3 fruit fly cellular contexts compared by ENCODE assay signal in genomic region chr3L:7834902-7835781, dm6.
TF ChIP-seq lines count a peak whose summit lies in the region.

No protein-coding gene starts in this region.

TF ChIP-seq in whole organism, adult, 20 proteins besides CTCF, POLR2A, EP300 and RAD21 (continued from another document):
- peak; percentile 49 for TF ChIP-seq Crg-1 (GFP tag; optimal IDR thresholded peaks at IDR 0.05; lab: Kevin White, UChicago)
- peak; percentile 45 for TF ChIP-seq CG11617 (GFP tag; optimal IDR thresholded peaks at IDR 0.05; lab: Kevin White, UChicago)

TF ChIP-seq in whole organism, embryonic, 481 proteins besides CTCF, POLR2A, EP300 and RAD21 (continued from another document):
- no peak for TF ChIP-seq Trl (optimal IDR thresholded peaks at IDR 0.05; lab: Kevin White, UChicago)
- no peak for TF ChIP-seq Trl (GFP tag; optimal IDR thresholded peaks at IDR 0.05; lab: Kevin White, UChicago)
- no peak for TF ChIP-seq chn (GFP tag; optimal IDR thresholded peaks at IDR 0.05; lab: Kevin White, UChicago)
- TF ChIP-seq sna (GFP tag; IDR thresholded peaks at IDR 0.05; lab: Robert Waterston, UW; ENCODE audit: partially characterized antibody), result no peak
- no peak for TF ChIP-seq insv (GFP tag; optimal IDR thresholded peaks at IDR 0.05; lab: Kevin White, UChicago)
- peak; percentile 92 for TF ChIP-seq Adf1 (GFP tag; IDR thresholded peaks at IDR 0.05; lab: Robert Waterston, UW)
- no peak for TF ChIP-seq CG31388 (GFP tag; optimal IDR thresholded peaks at IDR 0.05; lab: Kevin White, UChicago)
- TF ChIP-seq Taf1 (GFP tag; IDR thresholded peaks at IDR 0.05; lab: Robert Waterston, UW), result no peak
- TF ChIP-seq cg (GFP tag; optimal IDR thresholded peaks at IDR 0.05; lab: Kevin White, UChicago), result peak; percentile 83
- no peak for TF ChIP-seq gcm (GFP tag; optimal IDR thresholded peaks at IDR 0.05; lab: Kevin White, UChicago)
- TF ChIP-seq CG16779 (GFP tag; IDR thresholded peaks at IDR 0.05; lab: Robert Waterston, UW), result no peak
- TF ChIP-seq Lhr (GFP tag; optimal IDR thresholded peaks at IDR 0.05; lab: Kevin White, UChicago), result no peak
- no peak for TF ChIP-seq peb (GFP tag; IDR thresholded peaks at IDR 0.05; lab: Robert Waterston, UW)
- no peak for TF ChIP-seq CG10209 (GFP tag; optimal IDR thresholded peaks at IDR 0.05; lab: Kevin White, UChicago)
- TF ChIP-seq Abd-B (GFP tag; optimal IDR thresholded peaks at IDR 0.05; lab: Kevin White, UChicago), result no peak
- no peak for TF ChIP-seq abd-A (tag; optimal IDR thresholded peaks at IDR 0.05; lab: Kevin White, UChicago)
- TF ChIP-seq CG3281 (GFP tag; optimal IDR thresholded peaks at IDR 0.05; lab: Kevin White, UChicago), result no peak
- TF ChIP-seq chinmo (GFP tag; IDR thresholded peaks at IDR 0.05; lab: Robert Waterston, UW; ENCODE audit: partially characterized antibody), result peak; percentile 78; the same call in 3 of the 4 replicates
- TF ChIP-seq CG14441 (GFP tag; IDR thresholded peaks at IDR 0.05; lab: Robert Waterston, UW), result peak; percentile 15; the same call in 1 of the 2 replicates
- TF ChIP-seq Eip74EF (GFP tag; optimal IDR thresholded peaks at IDR 0.05; lab: Kevin White, UChicago), result no peak
- TF ChIP-seq Atf6 (GFP tag; IDR thresholded peaks at IDR 0.05; lab: Robert Waterston, UW), result peak; percentile 20; the same call in 1 of the 2 replicates
- peak; percentile 53; the same call in 1 of the 3 replicates for TF ChIP-seq CG34422 (GFP tag; IDR thresholded peaks at IDR 0.05; lab: Robert Waterston, UW)
- no peak for TF ChIP-seq Stat92E (GFP tag; optimal IDR thresholded peaks at IDR 0.05; lab: Kevin White, UChicago)
- TF ChIP-seq Deaf1 (tag; optimal IDR thresholded peaks at IDR 0.05; lab: Kevin White, UChicago), result peak; percentile 82
- TF ChIP-seq onecut (GFP tag; IDR thresholded peaks at IDR 0.05; lab: Robert Waterston, UW), result no peak
- no peak for TF ChIP-seq gsb (GFP tag; IDR thresholded peaks at IDR 0.05; lab: Robert Waterston, UW)
- TF ChIP-seq fd3F (GFP tag; optimal IDR thresholded peaks at IDR 0.05; lab: Kevin White, UChicago), result no peak
- TF ChIP-seq CG7987 (GFP tag; optimal IDR thresholded peaks at IDR 0.05; lab: Kevin White, UChicago), result peak; percentile 21
- TF ChIP-seq CG10274 (GFP tag; optimal IDR thresholded peaks at IDR 0.05; lab: Kevin White, UChicago), result no peak
- TF ChIP-seq Tbp (GFP tag; optimal IDR thresholded peaks at IDR 0.05; lab: Kevin White, UChicago), result no peak
- TF ChIP-seq CG13287 (GFP tag; IDR thresholded peaks at IDR 0.05; lab: Robert Waterston, UW; ENCODE audit: partially characterized antibody), result 0 out of 2 replicates have a peak, but pooled peaks have one; percentile 26
- TF ChIP-seq Jarid2 (GFP tag; optimal IDR thresholded peaks at IDR 0.05; lab: Kevin White, UChicago), result no peak
- peak in 1 of 2 experiments; percentile 3 for TF ChIP-seq bsh (GFP tag; optimal IDR thresholded peaks at IDR 0.05; lab: Kevin White, UChicago)
- TF ChIP-seq CG8290 (GFP tag; optimal IDR thresholded peaks at IDR 0.05; lab: Kevin White, UChicago), result no peak
- peak in 1 of 2 experiments; percentile 51 for TF ChIP-seq CG8290 (tag; optimal IDR thresholded peaks at IDR 0.05; lab: Kevin White, UChicago)
- no peak for TF ChIP-seq lmd (GFP tag; IDR thresholded peaks at IDR 0.05; lab: Robert Waterston, UW)
- TF ChIP-seq rib (GFP tag; IDR thresholded peaks at IDR 0.05; lab: Robert Waterston, UW), result peak; percentile 21; the same call in 1 of the 2 replicates
- TF ChIP-seq ci (GFP tag; IDR thresholded peaks at IDR 0.05; lab: Robert Waterston, UW), result peak; percentile 59; the same call in 1 of the 3 replicates
- TF ChIP-seq mirr (GFP tag; optimal IDR thresholded peaks at IDR 0.05; lab: Kevin White, UChicago), result peak; percentile 49
- no peak for TF ChIP-seq mam (GFP tag; optimal IDR thresholded peaks at IDR 0.05; lab: Kevin White, UChicago)
- TF ChIP-seq CG10543 (GFP tag; optimal IDR thresholded peaks at IDR 0.05; lab: Kevin White, UChicago), result peak; percentile 6
- no peak for TF ChIP-seq CG5953 (GFP tag; IDR thresholded peaks at IDR 0.05; lab: Robert Waterston, UW)
- TF ChIP-seq CG17829 (tag; optimal IDR thresholded peaks at IDR 0.05; lab: Kevin White, UChicago), result no peak
- TF ChIP-seq CG34224 (GFP tag; IDR thresholded peaks at IDR 0.05; lab: Robert Waterston, UW; ENCODE audit: partially characterized antibody), result no peak
- peak; percentile 98 for TF ChIP-seq cwo (GFP tag; optimal IDR thresholded peaks at IDR 0.05; lab: Kevin White, UChicago)
- no peak for TF ChIP-seq Optix (GFP tag; IDR thresholded peaks at IDR 0.05; lab: Robert Waterston, UW)
TF ChIP-seq in whole organism, embryonic: peak in this region for 26.

TF ChIP-seq in whole organism, prepupa, 60 proteins besides CTCF, POLR2A, EP300 and RAD21 (continued from another document):
- TF ChIP-seq CG11762 (GFP tag; optimal IDR thresholded peaks at IDR 0.05; lab: Kevin White, UChicago; ENCODE audit: insufficient read depth), result no peak
- peak; percentile 22 for TF ChIP-seq CG10669 (GFP tag; optimal IDR thresholded peaks at IDR 0.05; lab: Kevin White, UChicago)
- no peak for TF ChIP-seq achi (GFP tag; optimal IDR thresholded peaks at IDR 0.05; lab: Kevin White, UChicago)
- TF ChIP-seq CG3919 (GFP tag; optimal IDR thresholded peaks at IDR 0.05; lab: Kevin White, UChicago), result no peak
- TF ChIP-seq eg (GFP tag; IDR thresholded peaks at IDR 0.05; lab: Robert Waterston, UW), result no peak; the same call in 2 of the 3 replicates
- peak; percentile 2 for TF ChIP-seq dsx (GFP tag; optimal IDR thresholded peaks at IDR 0.05; lab: Kevin White, UChicago; ENCODE audit: poor library complexity, severe bottlenecking)
- no peak for TF ChIP-seq Sox15 (GFP tag; optimal IDR thresholded peaks at IDR 0.05; lab: Kevin White, UChicago)
- no peak for TF ChIP-seq CG7368 (GFP tag; optimal IDR thresholded peaks at IDR 0.05; lab: Kevin White, UChicago)
- TF ChIP-seq ss (GFP tag; optimal IDR thresholded peaks at IDR 0.05; lab: Kevin White, UChicago), result peak; percentile 51 to 57
- no peak for TF ChIP-seq net (GFP tag; optimal IDR thresholded peaks at IDR 0.05; lab: Kevin White, UChicago)
- no peak for TF ChIP-seq salr (GFP tag; optimal IDR thresholded peaks at IDR 0.05; lab: Kevin White, UChicago)
- no peak for TF ChIP-seq Sox14 (GFP tag; optimal IDR thresholded peaks at IDR 0.05; lab: Kevin White, UChicago)
- TF ChIP-seq fd85E (GFP tag; optimal IDR thresholded peaks at IDR 0.05; lab: Kevin White, UChicago), result no peak
- no peak for TF ChIP-seq dac (GFP tag; optimal IDR thresholded peaks at IDR 0.05; lab: Kevin White, UChicago)
- 0 out of 3 replicates have a peak, but pooled peaks have one; percentile 17 for TF ChIP-seq CG8119 (GFP tag; IDR thresholded peaks at IDR 0.05; lab: Robert Waterston, UW)
- no peak for TF ChIP-seq Ets21C (GFP tag; optimal IDR thresholded peaks at IDR 0.05; lab: Kevin White, UChicago)
- no peak for TF ChIP-seq Sox102F (GFP tag; optimal IDR thresholded peaks at IDR 0.05; lab: Kevin White, UChicago)
- no peak for TF ChIP-seq CG6163 (GFP tag; IDR thresholded peaks at IDR 0.05; lab: Robert Waterston, UW)
- TF ChIP-seq CG11902 (GFP tag; optimal IDR thresholded peaks at IDR 0.05; lab: Kevin White, UChicago), result no peak
- TF ChIP-seq Met (GFP tag; optimal IDR thresholded peaks at IDR 0.05; lab: Kevin White, UChicago), result no peak
- no peak for TF ChIP-seq cyc (GFP tag; optimal IDR thresholded peaks at IDR 0.05; lab: Kevin White, UChicago)
- TF ChIP-seq spab (GFP tag; optimal IDR thresholded peaks at IDR 0.05; lab: Kevin White, UChicago), result peak; percentile 27
- no peak for TF ChIP-seq CG34406 (GFP tag; optimal IDR thresholded peaks at IDR 0.05; lab: Kevin White, UChicago)
- TF ChIP-seq svp (GFP tag; lab: Kevin White, UChicago), result peak; percentile 71
- TF ChIP-seq CG1621 (tag; optimal IDR thresholded peaks at IDR 0.05; lab: Kevin White, UChicago), result no peak
- TF ChIP-seq CG11294 (GFP tag; IDR thresholded peaks at IDR 0.05; lab: Robert Waterston, UW), result no peak
- no peak for TF ChIP-seq CG6276 (GFP tag; optimal IDR thresholded peaks at IDR 0.05; lab: Kevin White, UChicago)
- TF ChIP-seq CG3032 (tag; optimal IDR thresholded peaks at IDR 0.05; lab: Kevin White, UChicago), result no peak
- no peak for TF ChIP-seq CG6792 (GFP tag; optimal IDR thresholded peaks at IDR 0.05; lab: Kevin White, UChicago)
- TF ChIP-seq fkh (GFP tag; optimal IDR thresholded peaks at IDR 0.05; lab: Kevin White, UChicago), result no peak
- TF ChIP-seq Smox (GFP tag; optimal IDR thresholded peaks at IDR 0.05; lab: Kevin White, UChicago), result no peak
- no peak for TF ChIP-seq pdm3 (GFP tag; optimal IDR thresholded peaks at IDR 0.05; lab: Kevin White, UChicago)
- TF ChIP-seq CG31627 (GFP tag; optimal IDR thresholded peaks at IDR 0.05; lab: Kevin White, UChicago), result no peak
- peak; percentile 34 for TF ChIP-seq Eip78C (GFP tag; lab: Kevin White, UChicago)
- TF ChIP-seq Blimp-1 (GFP tag; optimal IDR thresholded peaks at IDR 0.05; lab: Kevin White, UChicago), result no peak
- TF ChIP-seq Lpt (GFP tag; optimal IDR thresholded peaks at IDR 0.05; lab: Kevin White, UChicago), result no peak
- no peak for TF ChIP-seq vri (GFP tag; optimal IDR thresholded peaks at IDR 0.05; lab: Kevin White, UChicago)
- no peak for TF ChIP-seq Hr38 (GFP tag; optimal IDR thresholded peaks at IDR 0.05; lab: Kevin White, UChicago)
- no peak for TF ChIP-seq CG10631 (GFP tag; optimal IDR thresholded peaks at IDR 0.05; lab: Kevin White, UChicago)
